Worm (Caenorhabditis elegans) whole organism, L1 larva: Measurements from ENCODE around the gene nhr-179.

Experiments
- C04F5.9 ChIP-seq: sonication (generic microtip); optimal IDR thresholded peaks from 2 replicates; lab custom pipeline; 2016; ENCODE audit warnings: missing genetic modification characterization, missing compliant biosample characterization
- pax-3 ChIP-seq: fragments of 200-800 bp; sonication (Bioruptor generic); optimal IDR thresholded peaks from 2 replicates; lab custom pipeline; 2018; ENCODE audit warnings: mild to moderate bottlenecking, missing genetic modification characterization, moderate library complexity, missing compliant biosample characterization

DNA sequence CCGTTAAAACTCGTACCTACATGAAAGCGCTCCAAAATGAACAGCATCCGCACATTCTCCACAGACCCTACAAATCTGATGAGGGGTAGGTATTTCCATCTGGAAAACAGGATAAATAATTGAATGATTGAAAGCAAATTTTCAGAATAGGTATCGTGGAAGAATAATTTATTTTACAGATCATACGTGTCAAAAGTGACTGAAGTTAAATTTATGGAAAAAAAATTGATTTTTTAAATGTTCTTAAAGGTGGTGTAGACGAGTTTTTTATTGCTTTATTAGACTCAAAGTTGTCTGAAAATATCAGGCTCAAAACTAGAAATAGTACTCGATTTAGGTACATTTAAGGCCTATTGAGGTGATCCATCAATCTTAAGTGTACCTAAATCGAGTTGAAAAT is 8.1 kb upstream of the nhr-179 start, which contains the start of gene nhr-237:
- TF ChIP-seq C04F5.9 (no peak), pax-3 (no peak)
